Worm (Caenorhabditis elegans) whole organism, early embryonic: ENCODE measurements around the gene C47E12.12.

ENCODE experiments used
- B0310.2 ChIP-seq: sonication (generic microtip); optimal IDR thresholded peaks from 2 replicates; lab custom pipeline; 2016; ENCODE audit warnings: mild to moderate bottlenecking, missing genetic modification characterization, missing compliant biosample characterization
- aly-1 ChIP-seq: sonication (generic microtip); optimal IDR thresholded peaks from 2 replicates; lab custom pipeline; 2016; ENCODE audit warnings: missing genetic modification characterization, missing compliant biosample characterization
- ama-1 ChIP-seq: fragments of 150-350 bp; optimal IDR thresholded peaks from 2 replicates; lab custom pipeline; 2014
- ceh-13 ChIP-seq: fragments of 200-800 bp; sonication (Bioruptor generic); optimal IDR thresholded peaks from 2 replicates; lab custom pipeline; 2018; ENCODE audit warnings: mild to moderate bottlenecking, missing genetic modification characterization, missing compliant biosample characterization
- ceh-36 ChIP-seq: sonication (generic microtip); optimal IDR thresholded peaks from 2 replicates; lab custom pipeline; 2016; ENCODE audit warnings: missing genetic modification characterization, inconsistent platforms, missing compliant biosample characterization
- ets-7 ChIP-seq: sonication (generic microtip); optimal IDR thresholded peaks from 2 replicates; lab custom pipeline; 2016; ENCODE audit warnings: missing genotype, missing genetic modification characterization, missing compliant biosample characterization
- flt-1 ChIP-seq: fragments of 200-800 bp; sonication (Bioruptor generic); IDR thresholded peaks from 2 replicates; pipeline ENCODE4 v1.3.6; 2022; ENCODE audit warnings: missing genetic modification characterization, missing compliant biosample characterization
- hmg-4 ChIP-seq: fragments of 200-800 bp; sonication (Bioruptor generic); optimal IDR thresholded peaks from 2 replicates; lab custom pipeline; 2018; ENCODE audit warnings: mild to moderate bottlenecking, missing genetic modification characterization, missing compliant biosample characterization
- hnd-1 ChIP-seq: sonication (generic microtip); optimal IDR thresholded peaks from 2 replicates; lab custom pipeline; 2016; ENCODE audit warnings: missing genetic modification characterization, missing compliant biosample characterization
- scrt-1 ChIP-seq: fragments of 200-800 bp; sonication (Bioruptor generic); IDR thresholded peaks from 2 replicates; pipeline ENCODE4 v1.3.6; 2022; ENCODE audit warnings: missing genetic modification characterization, missing compliant biosample characterization
- sea-1 ChIP-seq: fragments of 200-800 bp; sonication (Bioruptor generic); conservative IDR thresholded peaks from 2 replicates; pipeline ENCODE4 v1.3.6; 2022; ENCODE audit warnings: missing genetic modification characterization, missing compliant biosample characterization
- tbx-11 ChIP-seq: fragments of 200-800 bp; sonication (Bioruptor generic); IDR thresholded peaks from 2 replicates; pipeline ENCODE4 v1.3.6; 2022; ENCODE audit warnings: missing genetic modification characterization, missing compliant biosample characterization
- tbx-37 ChIP-seq: fragments of 200-800 bp; sonication (Bioruptor generic); conservative IDR thresholded peaks from 2 replicates; pipeline ENCODE4 v1.3.6; 2022; ENCODE audit warnings: missing genetic modification reagents, missing genetic modification characterization, missing compliant biosample characterization
- tra-4 ChIP-seq: sonication (generic microtip); optimal IDR thresholded peaks from 2 replicates; lab custom pipeline; 2017; ENCODE audit warnings: missing genetic modification characterization, missing compliant biosample characterization

- TF ChIP-seq ama-1 (lab: Kevin White, UChicago), result no peak
- no peak for TF ChIP-seq hnd-1
- no peak for TF ChIP-seq tbx-11 (GFP tag; lab: Robert Waterston, UW)
- TF ChIP-seq tra-4, result no peak
- no peak for TF ChIP-seq ceh-13 (GFP tag; lab: Kevin White, UChicago)
- TF ChIP-seq flt-1 (GFP tag; lab: Robert Waterston, UW), result no peak
- no peak for TF ChIP-seq hmg-4 (GFP tag; lab: Kevin White, UChicago)
- TF ChIP-seq sea-1 (GFP tag; lab: Robert Waterston, UW), result no peak
- TF ChIP-seq scrt-1 (GFP tag; lab: Robert Waterston, UW), result no peak
- no peak for TF ChIP-seq ceh-36
- TF ChIP-seq B0310.2, result no peak
- TF ChIP-seq ets-7 (tag; lab: Kevin White, UChicago), result no peak
- no peak for TF ChIP-seq tbx-37 (GFP tag; lab: Robert Waterston, UW)
- TF ChIP-seq aly-1 (tag; lab: Kevin White, UChicago), result no peak
Measured at ce11 chrIV:9989416-9989815, 16.9 kb upstream of the C47E12.12 start.
